Worm (Caenorhabditis elegans): ENCODE results near the gene ttll-11.

ttll-11 gene

DNA sequence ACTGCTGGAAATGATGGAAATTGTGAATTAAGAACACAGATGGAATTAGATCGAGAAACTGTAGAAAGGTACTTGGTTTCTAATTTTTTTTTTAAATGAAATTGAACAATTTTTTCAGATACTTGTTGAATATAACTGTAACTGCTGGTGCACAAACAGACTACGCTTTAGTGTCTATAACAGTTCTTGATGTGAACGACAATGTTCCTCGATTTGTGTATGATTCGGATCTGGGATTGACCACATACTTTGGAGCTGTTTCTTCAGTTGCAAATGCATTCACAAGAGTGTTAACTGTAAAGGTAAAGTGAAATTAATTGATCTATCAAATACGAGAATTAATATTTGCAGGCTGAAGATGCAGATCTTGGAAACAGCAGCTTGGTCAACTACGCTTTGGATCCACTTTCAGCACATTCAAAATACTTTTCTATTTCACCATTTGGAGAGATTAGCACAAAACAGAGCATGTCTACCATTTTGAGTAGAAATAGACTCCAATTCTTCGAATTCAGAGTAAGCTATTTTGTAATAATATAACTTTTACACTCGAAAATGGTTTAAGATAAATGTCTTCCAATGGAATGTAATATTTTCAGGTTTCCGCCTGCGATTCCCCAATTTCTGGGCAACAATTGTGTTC is 23.7 kb upstream of the ttll-11 start:
- no peak for TF ChIP-seq zim-3 (tag; optimal IDR thresholded peaks at IDR 0.05)
- no peak for TF ChIP-seq rcor-1 (GFP tag; IDR thresholded peaks at IDR 0.05)
- no peak for TF ChIP-seq repo-1 (tag; optimal IDR thresholded peaks at IDR 0.05)
- TF ChIP-seq aptf-3 (GFP tag; IDR thresholded peaks at IDR 0.05), result no peak
- TF ChIP-seq xnd-1 (tag; optimal IDR thresholded peaks at IDR 0.05), result no peak

DNA sequence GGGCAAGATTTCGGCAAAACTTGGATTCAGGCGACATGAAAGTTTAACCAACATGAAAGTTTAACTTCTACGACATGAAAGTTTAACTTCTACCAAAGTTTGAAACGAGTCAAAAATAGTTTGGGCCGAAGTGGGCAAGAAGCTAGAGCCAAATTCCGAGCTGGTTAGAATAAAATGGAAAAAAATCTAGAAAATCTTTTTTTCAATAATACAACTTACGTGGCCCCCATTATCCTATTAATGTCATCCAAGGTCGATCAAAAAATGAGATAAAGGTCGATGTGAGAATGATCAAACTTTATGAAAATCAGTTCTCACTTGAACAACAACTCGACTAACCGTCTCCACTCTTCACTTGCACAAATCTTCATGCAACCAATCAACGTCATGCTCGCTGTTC is 20.2 kb upstream of the ttll-11 start, which contains the start of gene F08B4.8:
F08B4.8 (plus strand) TSS at position 301 of the 400 bp plus-strand sequence.
- TF ChIP-seq lin-40 (tag; optimal IDR thresholded peaks at IDR 0.05), result no peak
- TF ChIP-seq die-1 (tag; optimal IDR thresholded peaks at IDR 0.05), result no peak
- no peak for TF ChIP-seq nfya-2 (GFP tag; IDR thresholded peaks at IDR 0.05)
- TF ChIP-seq sea-2 (GFP tag; IDR thresholded peaks at IDR 0.05), result no peak
- TF ChIP-seq B0336.3 (GFP tag; IDR thresholded peaks at IDR 0.05), result no peak
- TF ChIP-seq nfyb-1 (GFP tag; IDR thresholded peaks at IDR 0.05), result no peak
- TF ChIP-seq madf-10 (tag; optimal IDR thresholded peaks at IDR 0.05), result no peak
- no peak for TF ChIP-seq ceh-27 (GFP tag; optimal IDR thresholded peaks at IDR 0.05)
- no peak for TF ChIP-seq rec-8 (tag; optimal IDR thresholded peaks at IDR 0.05)
- TF ChIP-seq zfh-2 (GFP tag; conservative IDR thresholded peaks at IDR 0.05), result no peak
- no peak for TF ChIP-seq F55B11.4 (tag; optimal IDR thresholded peaks at IDR 0.05; ENCODE audit: borderline replicate concordance, insufficient read depth)
- TF ChIP-seq lsl-1 (GFP tag; optimal IDR thresholded peaks at IDR 0.05), result no peak
- TF ChIP-seq hlh-12 (tag; optimal IDR thresholded peaks at IDR 0.05), result no peak
- no peak for TF ChIP-seq ccch-3 (GFP tag; optimal IDR thresholded peaks at IDR 0.05)
- no peak for TF ChIP-seq aptf-3 (GFP tag; IDR thresholded peaks at IDR 0.05)
- no peak for TF ChIP-seq ztf-18 (tag; optimal IDR thresholded peaks at IDR 0.05)
- TF ChIP-seq ceh-91 (GFP tag; IDR thresholded peaks at IDR 0.05), result no peak
- no peak for TF ChIP-seq him-1 (tag; optimal IDR thresholded peaks at IDR 0.05)
- no peak for TF ChIP-seq bed-2 (GFP tag; IDR thresholded peaks at IDR 0.05)
- no peak for TF ChIP-seq sdz-38 (tag; optimal IDR thresholded peaks at IDR 0.05)

DNA sequence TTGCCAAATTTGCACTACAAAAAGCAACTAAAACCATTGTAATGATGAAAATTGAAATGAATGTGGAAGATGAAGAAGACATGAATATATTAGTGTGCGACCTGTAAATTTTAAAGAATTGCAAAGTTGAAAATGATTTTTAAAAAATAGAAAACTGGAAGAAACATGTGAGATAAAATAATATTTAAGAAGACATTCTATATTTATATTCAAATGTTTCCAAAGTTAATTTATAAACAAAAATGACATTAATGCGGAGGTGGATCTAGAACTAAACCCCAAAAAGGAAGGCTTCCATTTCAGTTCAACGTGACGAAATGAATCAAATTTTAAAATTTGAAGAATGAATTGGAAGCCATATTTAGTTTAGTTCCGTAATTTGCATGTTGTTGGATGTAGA is 18.3 kb upstream of the ttll-11 start, which contains the start of gene nlp-60:
nlp-60 (minus strand) TSS at position 101 of the 400 bp plus-strand sequence.
- TF ChIP-seq xnd-1 (tag; optimal IDR thresholded peaks at IDR 0.05) (no peak), mel-28 (tag; optimal IDR thresholded peaks at IDR 0.05; ENCODE audit: borderline replicate concordance) (no peak), T07F8.4 (tag; optimal IDR thresholded peaks at IDR 0.05) (no peak), hsf-1 (GFP tag; IDR thresholded peaks at IDR 0.05) (no peak), ceh-91 (GFP tag; IDR thresholded peaks at IDR 0.05) (no peak), T26A5.8 (tag; optimal IDR thresholded peaks at IDR 0.05) (no peak), lin-26 (GFP tag; IDR thresholded peaks at IDR 0.05) (no peak), snpc-1.3 (tag; optimal IDR thresholded peaks at IDR 0.05; ENCODE audit: insufficient read depth) (no peak), aptf-2 (GFP tag; conservative IDR thresholded peaks at IDR 0.05) (no peak), ceh-27 (GFP tag; optimal IDR thresholded peaks at IDR 0.05) (no peak), ceh-58 (GFP tag; IDR thresholded peaks at IDR 0.05) (no peak)

DNA sequence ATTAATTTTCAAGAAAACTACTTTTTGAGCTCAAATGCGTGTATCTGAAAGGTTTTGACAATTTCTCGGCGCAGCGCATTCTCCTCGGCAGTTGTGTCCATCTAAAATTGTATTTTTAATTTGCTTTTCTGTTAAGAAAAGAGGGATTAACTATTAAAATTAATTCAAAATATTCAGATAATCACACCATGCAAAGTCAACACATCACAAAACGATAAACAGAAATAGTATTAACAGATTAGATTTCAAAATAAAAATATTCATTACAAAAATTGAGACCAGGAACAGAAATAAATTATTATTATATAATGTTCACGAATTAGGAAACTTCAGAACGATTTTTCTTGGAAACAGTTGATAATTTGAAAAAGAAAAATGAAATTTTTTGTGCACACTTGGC is 11.0 kb upstream of the ttll-11 start, which contains the start of gene pole-2:
pole-2 (minus strand) TSS at position 101 of the 400 bp plus-strand sequence.
- TF ChIP-seq Y53G8AR.9 (GFP tag; conservative IDR thresholded peaks at IDR 0.05) (0 out of 2 replicates have a peak, but pooled peaks have one; percentile 40), C17E4.6 (GFP tag; IDR thresholded peaks at IDR 0.05) (no peak), lag-1 (GFP tag; IDR thresholded peaks at IDR 0.05) (no peak), lsy-27 (tag; optimal IDR thresholded peaks at IDR 0.05; ENCODE audit: borderline replicate concordance, insufficient read depth) (no peak), hlh-26 (GFP tag; conservative IDR thresholded peaks at IDR 0.05) (no peak), ama-1 (optimal IDR thresholded peaks at IDR 0.05) (no peak), ama-1 (GFP tag; optimal IDR thresholded peaks at IDR 0.05) (peak in 1 of 2 experiments; percentile 60), madf-10 (tag; optimal IDR thresholded peaks at IDR 0.05) (no peak), zfh-2 (GFP tag; conservative IDR thresholded peaks at IDR 0.05) (no peak), fkh-3 (tag; optimal IDR thresholded peaks at IDR 0.05) (no peak), C06A6.2 (GFP tag; conservative IDR thresholded peaks at IDR 0.05) (no peak), lin-26 (GFP tag; IDR thresholded peaks at IDR 0.05) (no peak), bed-1 (GFP tag; IDR thresholded peaks at IDR 0.05) (no peak), repo-1 (tag; optimal IDR thresholded peaks at IDR 0.05) (no peak), hsf-1 (GFP tag; IDR thresholded peaks at IDR 0.05) (peak; percentile 16; the same call in 1 of the 2 replicates), F57A8.1 (GFP tag; optimal IDR thresholded peaks at IDR 0.05) (no peak), tbx-9 (tag; optimal IDR thresholded peaks at IDR 0.05; ENCODE audit: borderline replicate concordance) (no peak)
